Worm (Caenorhabditis elegans) whole organism, young adult: ENCODE measurements around the gene hlh-30.
A peak's percentile ranks its signal among the peaks of the same experiment; 100 is the strongest.

Source experiments
- B0035.1 ChIP-seq: sonication (generic microtip); optimal IDR thresholded peaks from 2 replicates; lab custom pipeline; 2016; ENCODE audit warnings: missing genetic modification characterization, mild to moderate bottlenecking, missing compliant biosample characterization, missing genotype, missing genetic modification reagents
- D2030.7 ChIP-seq: fragments of 200-800 bp; sonication (Bioruptor generic); IDR thresholded peaks from 2 replicates; pipeline ENCODE4 v1.3.6; 2022; ENCODE audit warnings: missing genetic modification reagents, missing genetic modification characterization, missing compliant biosample characterization
- ama-1 ChIP-seq, 3 experiments: fragments of 150-350 bp in 1 of 3; sonication (generic microtip) in 2 of 3; optimal IDR thresholded peaks; 2 replicates each; lab custom pipeline; 2014 to 2018; ENCODE audit warnings: missing biosample characterization in 2 of 3, missing genetic modification characterization in 2 of 3, missing genetic modification reagents in 2 of 3
- die-1 ChIP-seq: sonication (generic microtip); optimal IDR thresholded peaks from 2 replicates; lab custom pipeline; 2016; ENCODE audit warnings: missing genotype, mild to moderate bottlenecking, missing genetic modification characterization, missing compliant biosample characterization
- him-1 ChIP-seq: sonication (generic microtip); optimal IDR thresholded peaks from 2 replicates; lab custom pipeline; 2016; ENCODE audit warnings: missing genotype, missing genetic modification reagents, missing genetic modification characterization, missing compliant biosample characterization
- hmg-20 ChIP-seq: fragments of 200-800 bp; sonication (Bioruptor generic); IDR thresholded peaks from 2 replicates; pipeline ENCODE4 v1.3.6; 2022; ENCODE audit warnings: missing genetic modification reagents, missing genetic modification characterization, missing compliant biosample characterization
- nfya-1 ChIP-seq: sonication (generic microtip); optimal IDR thresholded peaks from 2 replicates; lab custom pipeline; 2017; ENCODE audit warnings: antibody characterized with exemption, missing compliant biosample characterization, missing genetic modification characterization, borderline replicate concordance; ENCODE audit not compliant: insufficient read depth
- nhr-27 ChIP-seq: fragments of 200-800 bp; sonication (Bioruptor generic); optimal IDR thresholded peaks from 2 replicates; lab custom pipeline; 2018; ENCODE audit warnings: mild to moderate bottlenecking, missing genetic modification characterization, moderate library complexity, missing compliant biosample characterization
- nhr-80 ChIP-seq: sonication (generic microtip); optimal IDR thresholded peaks from 2 replicates; lab custom pipeline; 2016; ENCODE audit warnings: missing genetic modification characterization, missing compliant biosample characterization
- unc-130 ChIP-seq: sonication (generic microtip); optimal IDR thresholded peaks from 2 replicates; lab custom pipeline; 2016; ENCODE audit warnings: missing genetic modification reagents, missing genetic modification characterization, missing compliant biosample characterization

DNA sequence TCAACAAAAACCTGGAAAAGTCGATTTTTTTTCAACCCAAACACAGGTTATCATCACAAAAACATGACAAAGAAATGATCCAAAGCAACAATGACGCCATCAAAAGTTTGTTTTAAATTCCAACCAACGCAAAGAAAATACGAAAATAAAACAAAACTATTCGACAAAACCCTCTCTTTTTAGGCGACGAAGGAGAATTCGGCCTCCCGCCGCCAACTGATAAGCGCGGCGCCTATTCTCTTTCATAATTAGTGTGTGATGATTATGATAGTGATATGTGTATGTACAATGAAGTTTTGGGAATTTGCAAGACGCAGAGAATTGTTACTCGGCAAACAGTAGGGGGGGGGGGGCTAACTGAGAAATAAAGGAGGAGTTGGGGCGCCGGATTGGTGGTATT, 5.5 kb downstream of the hlh-30 start:
- no peak for TF ChIP-seq B0035.1 (tag; lab: Kevin White, UChicago)
- TF ChIP-seq die-1 (tag; lab: Kevin White, UChicago) = no peak
- no peak for TF ChIP-seq nhr-27
- TF ChIP-seq unc-130 (GFP tag; lab: Kevin White, UChicago) = no peak
- no peak for TF ChIP-seq him-1 (tag; lab: Kevin White, UChicago)
- TF ChIP-seq ama-1 (optimal IDR thresholded peaks at IDR 0.05; lab: Kevin White, UChicago) = no peak
- no peak for TF ChIP-seq ama-1 (GFP tag; optimal IDR thresholded peaks at IDR 0.05; lab: Kevin White, UChicago)
- TF ChIP-seq nhr-80 (tag; lab: Kevin White, UChicago) = peak; percentile 60
- no peak for TF ChIP-seq D2030.7
- no peak for TF ChIP-seq hmg-20 (GFP tag; lab: Robert Waterston, UW)
- no peak for TF ChIP-seq nfya-1
